Fruit fly (Drosophila melanogaster) whole organism, embryonic: ENCODE measurements around the gene CG5262.

Source experiments
- B-H2 ChIP-seq: fragments of 200-800 bp; sonication (Bioruptor generic); optimal IDR thresholded peaks from 2 replicates; lab custom pipeline; 2018; ENCODE audit warnings: missing biosample characterization, mild to moderate bottlenecking, missing genetic modification characterization
- BtbVII ChIP-seq: fragments of 200-800 bp; sonication (Bioruptor generic); optimal IDR thresholded peaks from 3 replicates; lab custom pipeline; 2017; ENCODE audit warnings: missing biosample characterization, mild to moderate bottlenecking, missing genetic modification characterization
- CG10321 ChIP-seq: fragments of 200-800 bp; sonication (Bioruptor generic); IDR thresholded peaks from 2 replicates; pipeline ENCODE4 v1.3.6; 2022; ENCODE audit warnings: missing biosample characterization, missing genetic modification characterization
- CG10543 ChIP-seq: fragments of 200-800 bp; sonication (Bioruptor generic); optimal IDR thresholded peaks from 3 replicates; lab custom pipeline; 2017; ENCODE audit warnings: missing biosample characterization, mild to moderate bottlenecking, missing genetic modification characterization, moderate library complexity
- CG11560 ChIP-seq: fragments of 200-800 bp; sonication (Bioruptor generic); IDR thresholded peaks from 3 replicates; pipeline ENCODE4 v1.3.6; 2022; ENCODE audit warnings: missing biosample characterization, missing genetic modification characterization
- CG12071 ChIP-seq: fragments of 200-800 bp; sonication (Bioruptor generic); optimal IDR thresholded peaks from 3 replicates; lab custom pipeline; 2018; ENCODE audit warnings: missing biosample characterization, mild to moderate bottlenecking, missing genetic modification characterization
- CG13296 ChIP-seq: fragments of 200-800 bp; sonication (Bioruptor generic); optimal IDR thresholded peaks from 3 replicates; lab custom pipeline; 2018; ENCODE audit warnings: missing biosample characterization, mild to moderate bottlenecking, missing genetic modification characterization
- CG15479 ChIP-seq: fragments of 200-800 bp; sonication (Bioruptor generic); optimal IDR thresholded peaks from 3 replicates; lab custom pipeline; 2019; ENCODE audit warnings: missing biosample characterization, mild to moderate bottlenecking, missing genetic modification characterization, moderate library complexity
- CG17359 ChIP-seq: fragments of 200-800 bp; sonication (Bioruptor generic); optimal IDR thresholded peaks from 3 replicates; lab custom pipeline; 2018; ENCODE audit warnings: missing biosample characterization, mild to moderate bottlenecking, missing genetic modification characterization, moderate library complexity
- CG18262 ChIP-seq: fragments of 200-800 bp; optimal IDR thresholded peaks from 3 replicates; lab custom pipeline; 2019; ENCODE audit warnings: missing biosample characterization, mild to moderate bottlenecking, missing genetic modification characterization, moderate library complexity
- CG2678 ChIP-seq: fragments of 200-800 bp; sonication (Bioruptor generic); optimal IDR thresholded peaks from 3 replicates; lab custom pipeline; 2019; ENCODE audit warnings: missing biosample characterization, mild to moderate bottlenecking, missing genetic modification characterization, moderate library complexity
- CG31365 ChIP-seq: fragments of 200-800 bp; sonication (Bioruptor generic); optimal IDR thresholded peaks from 2 replicates; lab custom pipeline; 2018; ENCODE audit warnings: missing biosample characterization, mild to moderate bottlenecking, missing genetic modification characterization
- CG31388 ChIP-seq: fragments of 200-800 bp; sonication (Bioruptor generic); optimal IDR thresholded peaks from 2 replicates; lab custom pipeline; 2016; ENCODE audit warnings: missing biosample characterization, missing genetic modification characterization
- CG3281 ChIP-seq: fragments of 200-800 bp; sonication (Bioruptor generic); optimal IDR thresholded peaks from 3 replicates; lab custom pipeline; 2017; ENCODE audit warnings: missing biosample characterization, mild to moderate bottlenecking, missing genetic modification characterization
- CG4328 ChIP-seq: fragments of 200-800 bp; sonication (Bioruptor generic); optimal IDR thresholded peaks from 3 replicates; lab custom pipeline; 2017; ENCODE audit warnings: missing biosample characterization, missing genetic modification reagents, missing genetic modification characterization
- CG4360 ChIP-seq: fragments of 200-800 bp; sonication (Bioruptor generic); IDR thresholded peaks from 2 replicates; pipeline ENCODE4 v1.3.6; 2022; ENCODE audit warnings: missing biosample characterization, missing genetic modification characterization
- CG6254 ChIP-seq: fragments of 200-800 bp; sonication (Bioruptor generic); optimal IDR thresholded peaks from 3 replicates; lab custom pipeline; 2017; ENCODE audit warnings: mild to moderate bottlenecking, missing biosample characterization, missing genetic modification reagents, missing genetic modification characterization
- CG8281 ChIP-seq: fragments of 200-800 bp; sonication (Bioruptor generic); optimal IDR thresholded peaks from 2 replicates; lab custom pipeline; 2018; ENCODE audit warnings: missing biosample characterization, mild to moderate bottlenecking, missing genetic modification characterization, moderate library complexity
- CG8924 ChIP-seq: fragments of 200-800 bp; optimal IDR thresholded peaks from 3 replicates; lab custom pipeline; 2019; ENCODE audit warnings: missing biosample characterization, mild to moderate bottlenecking, missing genetic modification characterization, moderate library complexity
- CkIIα-i1 ChIP-seq: fragments of 200-800 bp; sonication (Bioruptor generic); IDR thresholded peaks from 2 replicates; pipeline ENCODE4 v1.3.6; 2022; ENCODE audit warnings: missing biosample characterization, missing genetic modification characterization
- CoRest ChIP-seq: fragments of 200-800 bp; sonication (Bioruptor generic); optimal IDR thresholded peaks from 3 replicates; lab custom pipeline; 2018; ENCODE audit warnings: missing biosample characterization, mild to moderate bottlenecking, missing genetic modification characterization, moderate library complexity
- Dek ChIP-seq: fragments of 200-800 bp; sonication (Bioruptor generic); optimal IDR thresholded peaks from 3 replicates; lab custom pipeline; 2019; ENCODE audit warnings: missing biosample characterization, mild to moderate bottlenecking, missing genetic modification characterization, moderate library complexity
- HHEX ChIP-seq: fragments of 200-800 bp; sonication (Bioruptor generic); optimal IDR thresholded peaks from 3 replicates; lab custom pipeline; 2017; ENCODE audit warnings: missing biosample characterization, mild to moderate bottlenecking, missing genetic modification characterization, missing genetic modification reagents
- Hand ChIP-seq: fragments of 200-800 bp; sonication (Bioruptor generic); optimal IDR thresholded peaks from 2 replicates; lab custom pipeline; 2017; ENCODE audit warnings: mild to moderate bottlenecking, missing biosample characterization, missing genetic modification reagents, missing genetic modification characterization
- Mrtf ChIP-seq: fragments of 200-800 bp; sonication (Bioruptor generic); IDR thresholded peaks from 3 replicates; pipeline ENCODE4 v1.3.6; 2022; ENCODE audit warnings: missing biosample characterization, missing genetic modification characterization
- Oli ChIP-seq: fragments of 200-800 bp; sonication (Bioruptor generic); optimal IDR thresholded peaks from 2 replicates; lab custom pipeline; 2018; ENCODE audit warnings: missing biosample characterization, mild to moderate bottlenecking, missing genetic modification characterization, moderate library complexity
- Optix ChIP-seq: fragments of 200-800 bp; sonication (Bioruptor generic); IDR thresholded peaks from 3 replicates; pipeline ENCODE4 v1.3.6; 2022; ENCODE audit warnings: missing biosample characterization, missing genetic modification characterization
- PHDP ChIP-seq: fragments of 200-800 bp; sonication (Bioruptor generic); optimal IDR thresholded peaks from 3 replicates; lab custom pipeline; 2018; ENCODE audit warnings: missing biosample characterization, mild to moderate bottlenecking, missing genetic modification characterization, moderate library complexity
- Pdp1 ChIP-seq, 2 experiments: fragments of 200-800 bp; sonication (Bioruptor generic); optimal IDR thresholded peaks; 3 replicates each; lab custom pipeline; 2016; ENCODE audit warnings: missing biosample characterization in 2 of 2, missing genetic modification characterization in 2 of 2, mild to moderate bottlenecking in 1 of 2, moderate library complexity in 1 of 2
- Rfx ChIP-seq: fragments of 200-800 bp; sonication (Bioruptor generic); IDR thresholded peaks from 2 replicates; pipeline ENCODE4 v1.3.6; 2022; ENCODE audit warnings: missing biosample characterization, missing genetic modification characterization
- Xrp1 ChIP-seq: fragments of 200-800 bp; sonication (Bioruptor generic); IDR thresholded peaks from 2 replicates; pipeline ENCODE4 v1.3.6; 2022; ENCODE audit warnings: missing biosample characterization, missing genetic modification characterization
- chinmo ChIP-seq: fragments of 200-800 bp; sonication (Bioruptor generic); IDR thresholded peaks from 4 replicates; pipeline ENCODE4 v1.3.6; 2022; ENCODE audit warnings: missing biosample characterization, missing genetic modification characterization; ENCODE audit not compliant: partially characterized antibody
- dan ChIP-seq: fragments of 200-800 bp; sonication (Bioruptor generic); IDR thresholded peaks from 2 replicates; pipeline ENCODE4 v1.3.6; 2022; ENCODE audit warnings: missing biosample characterization, missing genetic modification characterization
- fd64A ChIP-seq: fragments of 200-800 bp; sonication (Bioruptor generic); optimal IDR thresholded peaks from 3 replicates; lab custom pipeline; 2018; ENCODE audit warnings: missing biosample characterization, mild to moderate bottlenecking, missing genetic modification characterization
- gem ChIP-seq: fragments of 200-800 bp; sonication (Bioruptor generic); optimal IDR thresholded peaks from 2 replicates; lab custom pipeline; 2019; ENCODE audit warnings: missing biosample characterization, mild to moderate bottlenecking, missing genetic modification characterization, moderate library complexity
- grau ChIP-seq: fragments of 200-800 bp; optimal IDR thresholded peaks from 3 replicates; lab custom pipeline; 2019; ENCODE audit warnings: missing biosample characterization, mild to moderate bottlenecking, missing genetic modification characterization, moderate library complexity
- jumu ChIP-seq: fragments of 200-800 bp; sonication (Bioruptor generic); optimal IDR thresholded peaks from 3 replicates; lab custom pipeline; 2016; ENCODE audit warnings: missing biosample characterization, missing genetic modification characterization
- onecut ChIP-seq: fragments of 200-800 bp; sonication (Bioruptor generic); IDR thresholded peaks from 2 replicates; pipeline ENCODE4 v1.3.6; 2022; ENCODE audit warnings: missing biosample characterization, missing genetic modification characterization
- ro ChIP-seq: fragments of 200-800 bp; sonication (Bioruptor generic); IDR thresholded peaks from 2 replicates; pipeline ENCODE4 v1.3.6; 2022; ENCODE audit warnings: missing biosample characterization, missing genetic modification characterization
- salm ChIP-seq: fragments of 200-800 bp; sonication (Bioruptor generic); optimal IDR thresholded peaks from 2 replicates; lab custom pipeline; 2018; ENCODE audit warnings: missing biosample characterization, mild to moderate bottlenecking, missing genetic modification characterization
- schlank ChIP-seq: fragments of 200-800 bp; sonication (Bioruptor generic); optimal IDR thresholded peaks from 2 replicates; lab custom pipeline; 2018; ENCODE audit warnings: missing biosample characterization, mild to moderate bottlenecking, missing genetic modification characterization
- scrt ChIP-seq: fragments of 200-800 bp; sonication (Bioruptor generic); optimal IDR thresholded peaks from 2 replicates; lab custom pipeline; 2018; ENCODE audit warnings: missing biosample characterization, mild to moderate bottlenecking, missing genetic modification characterization, moderate library complexity
- sens ChIP-seq: fragments of 200-800 bp; sonication (Bioruptor generic); peaks from one replicate; lab custom pipeline; 2016; ENCODE audit warnings: missing biosample characterization, missing genetic modification characterization
- so ChIP-seq: fragments of 200-800 bp; sonication (Bioruptor generic); IDR thresholded peaks from 3 replicates; pipeline ENCODE4 v1.3.6; 2022; ENCODE audit warnings: missing biosample characterization, missing genetic modification characterization
- tap ChIP-seq: fragments of 200-800 bp; optimal IDR thresholded peaks from 3 replicates; lab custom pipeline; 2019; ENCODE audit warnings: missing biosample characterization, mild to moderate bottlenecking, missing genetic modification characterization, moderate library complexity

CG5262 gene

dm6 chr3L:20452813-20453682 is 22.8 kb upstream of the CG5262 start, which contains the start of gene CG5199 (continued):
- TF ChIP-seq CG8281, result peak; percentile 17
- TF ChIP-seq Mrtf (GFP tag; lab: Robert Waterston, UW), result peak; percentile 68; the same call in 2 of the 3 replicates
- peak; percentile 45 for TF ChIP-seq tap (tag; lab: Kevin White, UChicago)

- peak in 1 of 2 experiments; percentile 56 for TF ChIP-seq Pdp1 (GFP tag; optimal IDR thresholded peaks at IDR 0.05; lab: Kevin White, UChicago)
- peak; percentile 22 for TF ChIP-seq sens (GFP tag; lab: Kevin White, UChicago)
- 0 out of 4 replicates have a peak, but pooled peaks have one; percentile 30 for TF ChIP-seq chinmo
- peak; percentile 58; the same call in 1 of the 2 replicates for TF ChIP-seq CG4360 (GFP tag; lab: Robert Waterston, UW)
- no peak for TF ChIP-seq CG15479 (GFP tag; lab: Kevin White, UChicago)
Observed at dm6 chr3L:20448773-20449172, 18.5 kb upstream of the CG5262 start.

- peak; percentile 49 for TF ChIP-seq CG10543 (GFP tag; lab: Kevin White, UChicago)
- peak; percentile 36 for TF ChIP-seq scrt
- TF ChIP-seq Dek, result peak; percentile 30
- no peak for TF ChIP-seq CG10321 (GFP tag; lab: Robert Waterston, UW)
- peak; percentile 20 for TF ChIP-seq CoRest (tag; lab: Kevin White, UChicago)
- TF ChIP-seq B-H2, result peak; percentile 30
- TF ChIP-seq Hand (GFP tag; lab: Kevin White, UChicago), result peak; percentile 20
- peak; percentile 16 for TF ChIP-seq CG17359 (tag; lab: Kevin White, UChicago)
- TF ChIP-seq CG3281, result peak; percentile 80
- TF ChIP-seq CG18262 (tag; lab: Kevin White, UChicago), result no peak
- TF ChIP-seq fd64A (GFP tag; lab: Kevin White, UChicago), result peak; percentile 1
- no peak for TF ChIP-seq jumu (GFP tag; lab: Kevin White, UChicago)
- no peak for TF ChIP-seq CG11560
- peak; percentile 63 for TF ChIP-seq schlank (tag; lab: Kevin White, UChicago)
- TF ChIP-seq PHDP, result peak; percentile 69
- peak; percentile 8; the same call in 1 of the 2 replicates for TF ChIP-seq onecut
- TF ChIP-seq CG8924, result peak; percentile 26
- TF ChIP-seq BtbVII (GFP tag; lab: Kevin White, UChicago), result peak; percentile 82
- no peak for TF ChIP-seq CG31388
- no peak for TF ChIP-seq Oli
- TF ChIP-seq Optix, result no peak
- no peak for TF ChIP-seq CkIIα-i1 (GFP tag; lab: Robert Waterston, UW)
- TF ChIP-seq Xrp1 (GFP tag; lab: Robert Waterston, UW), result peak; percentile 20; the same call in 1 of the 2 replicates
- no peak for TF ChIP-seq CG6254 (GFP tag; lab: Kevin White, UChicago)
- TF ChIP-seq gem, result peak; percentile 27
- peak; percentile 31 for TF ChIP-seq salm (tag; lab: Kevin White, UChicago)
- peak; percentile 52 for TF ChIP-seq HHEX (GFP tag; lab: Kevin White, UChicago)
- TF ChIP-seq CG31365, result peak; percentile 36
- peak; percentile 1 for TF ChIP-seq grau (tag; lab: Kevin White, UChicago)
- TF ChIP-seq CG2678 (tag; lab: Kevin White, UChicago), result peak; percentile 66
- TF ChIP-seq so (GFP tag; lab: Robert Waterston, UW), result peak; percentile 12; the same call in 1 of the 3 replicates
- TF ChIP-seq ro (GFP tag; lab: Robert Waterston, UW), result no peak
- peak; percentile 69 for TF ChIP-seq CG13296 (GFP tag; lab: Kevin White, UChicago)
- TF ChIP-seq dan (GFP tag; lab: Robert Waterston, UW), result no peak
- peak; percentile 67 for TF ChIP-seq CG12071
- peak; percentile 6 for TF ChIP-seq CG4328 (GFP tag; lab: Kevin White, UChicago)
- peak; percentile 25; the same call in 1 of the 2 replicates for TF ChIP-seq Rfx (GFP tag; lab: Robert Waterston, UW)
Observed at dm6 chr3L:20447957-20448356, 17.7 kb upstream of the CG5262 start.
